Fruit fly (Drosophila melanogaster) whole organism, embryonic: ENCODE results near the gene CG31178.

Experiments used
- Asciz ChIP-seq: fragments of 200-800 bp; sonication (Bioruptor generic); optimal IDR thresholded peaks from 2 replicates; lab custom pipeline; 2017; ENCODE audit warnings: missing biosample characterization, mild to moderate bottlenecking, missing genetic modification characterization, missing genetic modification reagents
- Blimp-1 ChIP-seq: fragments of 200-800 bp; sonication (Bioruptor generic); optimal IDR thresholded peaks from 3 replicates; lab custom pipeline; 2018; ENCODE audit warnings: missing biosample characterization, missing genetic modification characterization, mild to moderate bottlenecking, moderate library complexity, missing genetic modification reagents
- CG10267 ChIP-seq: fragments of 200-800 bp; sonication (Bioruptor generic); optimal IDR thresholded peaks from 2 replicates; lab custom pipeline; 2018; ENCODE audit warnings: missing biosample characterization, mild to moderate bottlenecking, missing genetic modification characterization, moderate library complexity
- CG10979 ChIP-seq: fragments of 200-800 bp; sonication (Bioruptor generic); optimal IDR thresholded peaks from 2 replicates; lab custom pipeline; 2018; ENCODE audit warnings: missing biosample characterization, mild to moderate bottlenecking, missing genetic modification characterization, moderate library complexity
- CG11504 ChIP-seq: fragments of 200-800 bp; sonication (Bioruptor generic); optimal IDR thresholded peaks from 3 replicates; lab custom pipeline; 2019; ENCODE audit warnings: missing biosample characterization, mild to moderate bottlenecking, missing genetic modification characterization, moderate library complexity
- CG11695 ChIP-seq: fragments of 200-800 bp; sonication (Bioruptor generic); IDR thresholded peaks from 3 replicates; pipeline ENCODE4 v1.3.6; 2022; ENCODE audit warnings: missing biosample characterization, missing genetic modification characterization
- CG14710 ChIP-seq: fragments of 200-800 bp; sonication (Bioruptor generic); optimal IDR thresholded peaks from 3 replicates; lab custom pipeline; 2019; ENCODE audit warnings: missing biosample characterization, mild to moderate bottlenecking, missing genetic modification characterization, moderate library complexity
- CG15011 ChIP-seq: fragments of 200-800 bp; sonication (Bioruptor generic); optimal IDR thresholded peaks from 3 replicates; lab custom pipeline; 2018; ENCODE audit warnings: missing biosample characterization, mild to moderate bottlenecking, missing genetic modification characterization
- CG15514 ChIP-seq: fragments of 200-800 bp; sonication (Bioruptor generic); optimal IDR thresholded peaks from 3 replicates; lab custom pipeline; 2017; ENCODE audit warnings: missing biosample characterization, missing genetic modification characterization, mild to moderate bottlenecking, moderate library complexity, missing genetic modification reagents
- CG17359 ChIP-seq: fragments of 200-800 bp; sonication (Bioruptor generic); optimal IDR thresholded peaks from 3 replicates; lab custom pipeline; 2018; ENCODE audit warnings: missing biosample characterization, mild to moderate bottlenecking, missing genetic modification characterization, moderate library complexity
- CG17568 ChIP-seq: fragments of 200-800 bp; sonication (Bioruptor generic); optimal IDR thresholded peaks from 2 replicates; lab custom pipeline; 2018; ENCODE audit warnings: missing biosample characterization, mild to moderate bottlenecking, missing genetic modification characterization, moderate library complexity
- CG17802 ChIP-seq: fragments of 200-800 bp; sonication (Bioruptor generic); optimal IDR thresholded peaks from 2 replicates; lab custom pipeline; 2018; ENCODE audit warnings: missing biosample characterization, mild to moderate bottlenecking, missing genetic modification characterization, moderate library complexity
- CG18599 ChIP-seq: fragments of 200-800 bp; sonication (Bioruptor generic); optimal IDR thresholded peaks from 3 replicates; lab custom pipeline; 2017; ENCODE audit warnings: missing biosample characterization, missing genetic modification characterization, mild to moderate bottlenecking, moderate library complexity, missing genetic modification reagents
- CG2678 ChIP-seq: fragments of 200-800 bp; sonication (Bioruptor generic); optimal IDR thresholded peaks from 3 replicates; lab custom pipeline; 2019; ENCODE audit warnings: missing biosample characterization, mild to moderate bottlenecking, missing genetic modification characterization, moderate library complexity
- CG3065 ChIP-seq: fragments of 200-800 bp; sonication (Bioruptor generic); optimal IDR thresholded peaks from 2 replicates; lab custom pipeline; 2016; ENCODE audit warnings: missing biosample characterization, missing genetic modification characterization
- CG3163 ChIP-seq: fragments of 200-800 bp; sonication (Bioruptor generic); optimal IDR thresholded peaks from 3 replicates; lab custom pipeline; 2016; ENCODE audit warnings: missing biosample characterization, missing genetic modification characterization
- CG7271 ChIP-seq: fragments of 200-800 bp; sonication (Bioruptor generic); optimal IDR thresholded peaks from 2 replicates; lab custom pipeline; 2018; ENCODE audit warnings: missing biosample characterization, mild to moderate bottlenecking, missing genetic modification characterization, moderate library complexity
- CG8359 ChIP-seq: fragments of 200-800 bp; sonication (Bioruptor generic); optimal IDR thresholded peaks from 2 replicates; lab custom pipeline; 2017; ENCODE audit warnings: missing biosample characterization, mild to moderate bottlenecking, missing genetic modification characterization, borderline replicate concordance
- CG9727 ChIP-seq: fragments of 200-800 bp; sonication (Bioruptor generic); optimal IDR thresholded peaks from 3 replicates; lab custom pipeline; 2017; ENCODE audit warnings: missing biosample characterization, mild to moderate bottlenecking, missing genetic modification characterization
- Camta ChIP-seq: fragments of 200-800 bp; sonication (Bioruptor generic); optimal IDR thresholded peaks from 2 replicates; lab custom pipeline; 2016; ENCODE audit warnings: missing biosample characterization, missing genetic modification characterization
- D ChIP-seq, 2 experiments: fragments of 200-800 bp in 1 of 2; fragments of >200 bp in 1 of 2; sonication (Bioruptor generic) in 1 of 2; optimal IDR thresholded peaks; 2 replicates in 1 of 2; 3 replicates in 1 of 2; lab custom pipeline; 2017; ENCODE audit warnings: mild to moderate bottlenecking in 1 of 2, missing biosample characterization in 1 of 2, missing genetic modification characterization in 1 of 2, missing genetic modification reagents in 1 of 2
- E2f1 ChIP-seq: fragments of 200-800 bp; sonication (Bioruptor generic); IDR thresholded peaks from 2 replicates; pipeline ENCODE4 v1.3.6; 2022; ENCODE audit warnings: missing biosample characterization, missing genetic modification characterization
- Gsc ChIP-seq: fragments of 200-800 bp; sonication (Bioruptor generic); IDR thresholded peaks from 2 replicates; pipeline ENCODE4 v1.3.6; 2022; ENCODE audit warnings: missing biosample characterization, missing genetic modification characterization
- H15 ChIP-seq: fragments of 200-800 bp; sonication (Bioruptor generic); IDR thresholded peaks from 3 replicates; pipeline ENCODE4 v1.3.6; 2022; ENCODE audit warnings: missing biosample characterization, missing genetic modification characterization
- Hmx ChIP-seq: fragments of 200-800 bp; sonication (Bioruptor generic); optimal IDR thresholded peaks from 2 replicates; lab custom pipeline; 2016; ENCODE audit warnings: missing biosample characterization, missing genetic modification characterization
- Oaz ChIP-seq: fragments of 200-800 bp; sonication (Bioruptor generic); IDR thresholded peaks from 2 replicates; pipeline ENCODE4 v1.3.6; 2022; ENCODE audit warnings: missing biosample characterization, missing genetic modification characterization
- Sox100B ChIP-seq: fragments of 200-800 bp; sonication (Bioruptor generic); optimal IDR thresholded peaks from 3 replicates; lab custom pipeline; 2018; ENCODE audit warnings: missing biosample characterization, mild to moderate bottlenecking, missing genetic modification characterization
- Spps ChIP-seq: fragments of 200-800 bp; sonication (Bioruptor generic); optimal IDR thresholded peaks from 2 replicates; lab custom pipeline; 2018; ENCODE audit warnings: missing biosample characterization, mild to moderate bottlenecking, missing genetic modification characterization
- Xrp1 ChIP-seq: fragments of 200-800 bp; sonication (Bioruptor generic); IDR thresholded peaks from 2 replicates; pipeline ENCODE4 v1.3.6; 2022; ENCODE audit warnings: missing biosample characterization, missing genetic modification characterization
- chif ChIP-seq, 2 experiments: fragments of 200-800 bp; sonication (Bioruptor generic); optimal IDR thresholded peaks; 3 replicates each; lab custom pipeline; 2016; ENCODE audit warnings: missing biosample characterization in 2 of 2, missing genetic modification characterization in 2 of 2
- chm ChIP-seq: fragments of 200-800 bp; sonication (Bioruptor generic); IDR thresholded peaks from 2 replicates; pipeline ENCODE4 v1.3.6; 2022; ENCODE audit warnings: missing biosample characterization, missing genetic modification characterization
- dimm ChIP-seq: fragments of 200-800 bp; sonication (Bioruptor generic); IDR thresholded peaks from 2 replicates; pipeline ENCODE4 v1.3.6; 2022; ENCODE audit warnings: missing biosample characterization, missing genetic modification characterization
- dmrt11E ChIP-seq: fragments of 200-800 bp; sonication (Bioruptor generic); optimal IDR thresholded peaks from 3 replicates; lab custom pipeline; 2018; ENCODE audit warnings: missing biosample characterization, mild to moderate bottlenecking, missing genetic modification characterization, moderate library complexity
- fd96Cb ChIP-seq: fragments of 200-800 bp; sonication (Bioruptor generic); optimal IDR thresholded peaks from 2 replicates; lab custom pipeline; 2018; ENCODE audit warnings: missing biosample characterization, mild to moderate bottlenecking, missing genetic modification characterization, moderate library complexity
- gem ChIP-seq: fragments of 200-800 bp; sonication (Bioruptor generic); optimal IDR thresholded peaks from 2 replicates; lab custom pipeline; 2019; ENCODE audit warnings: missing biosample characterization, mild to moderate bottlenecking, missing genetic modification characterization, moderate library complexity
- gfzf ChIP-seq: fragments of 200-800 bp; sonication (Bioruptor generic); optimal IDR thresholded peaks from 2 replicates; lab custom pipeline; 2016; ENCODE audit warnings: missing biosample characterization, mild to moderate bottlenecking, missing genetic modification characterization, moderate library complexity
- hb ChIP-seq: fragments of 200-800 bp; sonication (Bioruptor generic); IDR thresholded peaks from 3 replicates; pipeline ENCODE4 v1.3.6; 2022; ENCODE audit warnings: missing biosample characterization, missing genetic modification characterization; ENCODE audit not compliant: partially characterized antibody
- lola ChIP-seq, 3 experiments: fragments of >200 bp in 2 of 3; fragments of 200-800 bp in 1 of 3; sonication (Bioruptor generic) in 1 of 3; optimal IDR thresholded peaks; 2 replicates each; lab custom pipeline; 2017 to 2019; ENCODE audit warnings: missing biosample characterization in 3 of 3, missing genetic modification characterization in 3 of 3, mild to moderate bottlenecking in 1 of 3, moderate library complexity in 1 of 3
- nom ChIP-seq: fragments of 200-800 bp; sonication (Bioruptor generic); optimal IDR thresholded peaks from 2 replicates; lab custom pipeline; 2017; ENCODE audit warnings: missing biosample characterization, missing genetic modification characterization, mild to moderate bottlenecking, moderate library complexity, missing genetic modification reagents
- pros ChIP-seq: fragments of 200-800 bp; sonication (Bioruptor generic); optimal IDR thresholded peaks from 3 replicates; lab custom pipeline; 2019; ENCODE audit warnings: missing biosample characterization, mild to moderate bottlenecking, missing genetic modification characterization, moderate library complexity
- sens ChIP-seq: fragments of 200-800 bp; sonication (Bioruptor generic); peaks from one replicate; lab custom pipeline; 2016; ENCODE audit warnings: missing biosample characterization, missing genetic modification characterization
- seq ChIP-seq: fragments of 200-800 bp; sonication (Bioruptor generic); IDR thresholded peaks from 2 replicates; pipeline ENCODE4 v1.3.6; 2022; ENCODE audit warnings: missing biosample characterization, missing genetic modification characterization
- sr ChIP-seq: fragments of 200-800 bp; sonication (Bioruptor generic); IDR thresholded peaks from 3 replicates; pipeline ENCODE4 v1.3.6; 2022; ENCODE audit warnings: missing biosample characterization, missing genetic modification characterization
- tap ChIP-seq: fragments of 200-800 bp; optimal IDR thresholded peaks from 3 replicates; lab custom pipeline; 2019; ENCODE audit warnings: missing biosample characterization, mild to moderate bottlenecking, missing genetic modification characterization, moderate library complexity
- trem ChIP-seq: fragments of 200-800 bp; optimal IDR thresholded peaks from 3 replicates; lab custom pipeline; 2019; ENCODE audit warnings: missing biosample characterization, mild to moderate bottlenecking, missing genetic modification characterization, moderate library complexity
- z ChIP-seq: fragments of 200-800 bp; sonication (Bioruptor generic); IDR thresholded peaks from 3 replicates; pipeline ENCODE4 v1.3.6; 2022; ENCODE audit warnings: missing biosample characterization, missing genetic modification characterization
- zfh1 ChIP-seq: fragments of 200-800 bp; sonication (Bioruptor generic); IDR thresholded peaks from 3 replicates; pipeline ENCODE4 v1.3.6; 2022; ENCODE audit warnings: missing biosample characterization, missing genetic modification characterization

CG31178 gene

dm6 chr3R:21824407-21825006 is 49.0 kb upstream of the CG31178 start (continued):
- no peak for TF ChIP-seq CG17568 (GFP tag; lab: Kevin White, UChicago)
- peak; percentile 88 for TF ChIP-seq nom
- peak; percentile 87 for TF ChIP-seq D (optimal IDR thresholded peaks at IDR 0.05; lab: Kevin White, UChicago)
- no peak for TF ChIP-seq D (GFP tag; optimal IDR thresholded peaks at IDR 0.05; lab: Kevin White, UChicago)
- no peak for TF ChIP-seq CG17802
- TF ChIP-seq CG3065 (GFP tag; lab: Kevin White, UChicago) = no peak
- no peak for TF ChIP-seq Spps (tag; lab: Kevin White, UChicago)
- TF ChIP-seq CG3163 = no peak
- TF ChIP-seq z (GFP tag; lab: Robert Waterston, UW) = peak; percentile 63; the same call in 2 of the 3 replicates
- TF ChIP-seq Oaz = no peak

- TF ChIP-seq E2f1 = no peak
- no peak for TF ChIP-seq gfzf (GFP tag; lab: Kevin White, UChicago)
- no peak for TF ChIP-seq seq (GFP tag; lab: Robert Waterston, UW)
- peak; percentile 50 for TF ChIP-seq dmrt11E (tag; lab: Kevin White, UChicago)
- no peak for TF ChIP-seq sr (GFP tag; lab: Robert Waterston, UW)
- TF ChIP-seq CG15514 (GFP tag; lab: Kevin White, UChicago) = no peak
- peak; percentile 67 for TF ChIP-seq CG8359
- TF ChIP-seq CG14710 = peak; percentile 79
- TF ChIP-seq lola (GFP tag; optimal IDR thresholded peaks at IDR 0.05; lab: Kevin White, UChicago) = peak in 1 of 3 experiments; percentile 41
- peak; percentile 15 for TF ChIP-seq gem
- TF ChIP-seq CG18599 (GFP tag; lab: Kevin White, UChicago) = no peak
- TF ChIP-seq trem = peak; percentile 53
- TF ChIP-seq sens (GFP tag; lab: Kevin White, UChicago) = peak; percentile 79
- TF ChIP-seq Gsc (GFP tag; lab: Robert Waterston, UW) = no peak
- TF ChIP-seq hb (GFP tag; lab: Robert Waterston, UW) = no peak
- no peak for TF ChIP-seq pros
- peak; percentile 56 for TF ChIP-seq CG9727 (GFP tag; lab: Kevin White, UChicago)
- 0 out of 3 replicates have a peak, but pooled peaks have one; percentile 28 for TF ChIP-seq zfh1 (GFP tag; lab: Robert Waterston, UW)
- TF ChIP-seq Sox100B (GFP tag; lab: Kevin White, UChicago) = peak; percentile 38
- peak; percentile 7 for TF ChIP-seq CG17359 (tag; lab: Kevin White, UChicago)
- TF ChIP-seq dimm (GFP tag; lab: Robert Waterston, UW) = no peak
- no peak for TF ChIP-seq H15 (GFP tag; lab: Robert Waterston, UW)
- peak; percentile 18 for TF ChIP-seq CG11504 (tag; lab: Kevin White, UChicago)
- TF ChIP-seq CG2678 (tag; lab: Kevin White, UChicago) = peak; percentile 47
- peak; percentile 29 for TF ChIP-seq Blimp-1 (GFP tag; lab: Kevin White, UChicago)
- peak; percentile 28 for TF ChIP-seq CG15011 (GFP tag; lab: Kevin White, UChicago)
- TF ChIP-seq chif (GFP tag; optimal IDR thresholded peaks at IDR 0.05; lab: Kevin White, UChicago) = no peak
- peak; percentile 35; the same call in 1 of the 2 replicates for TF ChIP-seq chm (GFP tag; lab: Robert Waterston, UW)
- 0 out of 3 replicates have a peak, but pooled peaks have one; percentile 16 for TF ChIP-seq CG11695
- TF ChIP-seq Hmx (GFP tag; lab: Kevin White, UChicago) = no peak
- TF ChIP-seq Camta = no peak
- peak; percentile 55 for TF ChIP-seq CG10979
- TF ChIP-seq fd96Cb = peak; percentile 27
- peak; percentile 26 for TF ChIP-seq tap (tag; lab: Kevin White, UChicago)
- TF ChIP-seq CG10267 (tag; lab: Kevin White, UChicago) = peak; percentile 50
- peak; percentile 58 for TF ChIP-seq Asciz (GFP tag; lab: Kevin White, UChicago)
- TF ChIP-seq Xrp1 = peak; percentile 67
- peak; percentile 26 for TF ChIP-seq CG7271 (tag; lab: Kevin White, UChicago)
These were observed 48.4 kb upstream of the CG31178 start for dm6 chr3R:21825140-21825539.
